Fruit fly (Drosophila melanogaster) ovary, adult (tissue): Measurements from ENCODE around the gene CG32262.

Source experiments
- CG17801 ChIP-seq: fragments of 200-800 bp; optimal IDR thresholded peaks from 2 replicates; lab custom pipeline; 2019; ENCODE audit warnings: missing biosample characterization, mild to moderate bottlenecking, missing genetic modification characterization, moderate library complexity; ENCODE audit not compliant: partially characterized antibody

The CG32262 gene

DNA sequence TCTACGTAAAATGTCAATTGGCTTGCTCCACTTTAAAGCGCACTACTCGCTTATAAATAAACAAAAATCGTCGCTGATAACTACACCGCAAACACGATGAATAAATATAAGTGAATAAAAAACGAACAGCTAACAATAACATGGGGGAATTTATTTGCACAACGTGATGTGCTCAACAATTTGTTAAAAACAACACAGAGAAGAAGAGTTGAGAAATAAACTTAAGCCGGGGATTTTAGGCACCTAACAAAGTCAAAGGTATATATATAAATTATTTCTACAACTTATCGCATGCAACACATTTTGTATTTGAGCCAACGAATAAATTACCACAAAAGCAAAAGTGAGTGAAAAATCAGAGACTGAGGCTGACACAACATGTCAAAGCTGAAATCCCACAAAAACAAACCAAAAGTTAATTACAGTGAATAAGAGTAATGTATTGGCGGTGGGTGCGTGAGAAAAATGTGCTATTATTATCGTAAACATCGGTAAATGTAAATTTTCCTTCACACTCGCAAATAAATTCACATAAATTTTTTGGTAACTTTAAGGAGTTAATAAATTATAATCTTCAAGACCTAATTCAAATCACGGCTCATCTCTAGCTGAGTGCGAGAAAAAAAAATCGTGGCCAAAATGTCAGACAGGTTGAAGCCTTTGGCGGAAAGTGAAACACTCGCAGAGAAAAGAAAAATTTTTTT, 37.6 kb downstream of the CG32262 start:
- TF ChIP-seq CG17801 (GFP tag; lab: Kevin White, UChicago), result peak; percentile 7

DNA sequence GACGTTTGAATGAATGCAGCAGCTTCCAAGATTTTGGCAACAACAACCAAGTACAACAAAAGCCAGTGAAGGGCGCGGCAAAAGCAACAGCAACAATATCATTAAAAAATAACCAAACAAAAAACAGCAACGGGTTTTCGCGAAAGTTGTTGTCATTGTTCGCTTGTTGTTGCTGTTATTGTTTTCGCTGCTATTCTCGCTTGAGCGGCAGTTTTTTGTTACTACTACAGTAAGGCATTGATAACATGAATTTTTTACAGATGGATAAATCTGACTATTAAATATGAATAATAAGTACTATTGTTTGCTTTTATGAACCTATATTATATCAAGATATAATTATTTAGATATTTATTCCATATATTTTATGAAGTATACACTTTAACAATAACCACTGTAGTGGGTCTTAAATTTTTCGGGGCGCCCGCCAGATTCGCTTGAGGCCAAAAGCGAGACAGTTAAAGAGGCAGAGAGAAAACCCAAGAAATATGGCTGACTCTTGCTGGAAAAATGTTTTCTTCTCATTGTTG, 38.5 kb downstream of the CG32262 start:
- peak; percentile 87 for TF ChIP-seq CG17801 (GFP tag; lab: Kevin White, UChicago)

DNA sequence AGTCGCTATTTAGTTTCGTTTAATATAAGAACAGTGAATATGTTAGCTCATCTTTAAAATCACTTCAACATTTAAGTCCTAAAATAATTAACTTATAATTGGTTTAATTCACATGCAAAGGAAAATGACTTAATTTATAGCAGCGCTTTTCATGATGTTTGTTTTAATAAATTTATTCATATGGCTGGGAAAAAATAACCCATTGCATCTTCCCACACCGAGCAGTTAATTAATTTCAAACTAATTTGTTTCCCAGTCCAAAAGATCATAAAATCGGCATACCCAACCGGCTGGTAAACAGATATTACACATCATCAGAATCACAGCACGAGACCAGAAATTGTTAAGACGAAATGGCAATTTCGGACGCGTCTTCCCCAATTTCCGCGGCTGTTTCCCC, 39.2 kb downstream of the CG32262 start:
- TF ChIP-seq CG17801 (GFP tag; lab: Kevin White, UChicago), result no peak

DNA sequence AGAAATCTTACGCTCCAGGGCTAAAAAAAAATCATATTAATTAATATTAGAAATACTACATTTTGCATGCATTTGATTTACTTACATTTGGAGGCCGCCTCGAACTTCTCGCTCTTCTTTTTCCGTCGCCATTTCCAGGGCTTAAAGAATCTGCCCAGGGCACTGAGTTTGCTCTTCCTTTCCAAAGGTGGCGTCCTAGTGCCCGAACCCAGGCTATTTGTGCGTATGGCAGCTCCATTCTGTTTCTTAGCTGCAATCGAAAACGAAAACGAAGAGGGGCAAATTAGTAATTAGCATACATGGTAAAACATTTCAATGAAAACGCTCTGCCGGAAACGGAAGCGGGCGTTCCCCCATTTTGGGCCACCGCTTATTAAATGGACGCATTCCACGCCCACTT, 40.8 kb downstream of the CG32262 start:
- no peak for TF ChIP-seq CG17801 (GFP tag; lab: Kevin White, UChicago)

DNA sequence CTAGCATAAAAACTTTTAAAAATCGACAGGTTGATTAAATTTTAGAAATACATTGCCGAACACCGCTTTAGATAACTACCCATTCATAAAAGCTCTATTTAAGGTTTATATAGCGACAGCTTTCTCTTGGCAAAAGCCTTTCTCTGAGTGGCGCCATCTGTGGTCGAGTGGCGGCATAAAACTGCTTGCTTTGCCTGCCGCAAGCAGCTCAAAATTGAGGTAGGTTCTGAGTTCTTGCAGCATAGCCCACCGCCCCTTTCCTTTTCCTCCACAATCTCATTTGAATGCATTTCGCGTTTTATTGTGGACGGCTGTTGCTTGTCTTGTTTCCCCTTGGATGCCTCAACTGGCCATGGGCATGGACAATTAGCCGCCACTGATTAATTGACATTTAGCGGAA, 42.2 kb downstream of the CG32262 start:
- TF ChIP-seq CG17801 (GFP tag; lab: Kevin White, UChicago), result no peak

DNA sequence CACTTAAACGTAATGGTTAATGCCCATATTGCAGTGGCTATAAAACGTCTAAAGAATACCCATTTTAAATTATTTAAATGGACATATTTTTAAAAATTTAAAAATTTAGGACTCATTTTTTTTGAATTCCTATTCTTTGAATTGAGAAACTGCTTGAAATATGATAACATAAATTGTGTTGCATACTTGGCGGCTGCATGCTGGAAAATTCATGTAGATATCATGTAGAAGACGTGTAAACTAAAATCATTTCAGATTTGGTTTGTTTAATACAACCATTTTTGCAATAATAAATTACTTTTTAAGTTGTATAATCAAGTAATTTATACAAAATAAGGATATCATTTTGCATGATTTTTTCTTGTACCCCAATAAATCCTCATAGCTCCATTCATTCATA, 43.3 kb downstream of the CG32262 start:
- no peak for TF ChIP-seq CG17801 (GFP tag; lab: Kevin White, UChicago)

DNA sequence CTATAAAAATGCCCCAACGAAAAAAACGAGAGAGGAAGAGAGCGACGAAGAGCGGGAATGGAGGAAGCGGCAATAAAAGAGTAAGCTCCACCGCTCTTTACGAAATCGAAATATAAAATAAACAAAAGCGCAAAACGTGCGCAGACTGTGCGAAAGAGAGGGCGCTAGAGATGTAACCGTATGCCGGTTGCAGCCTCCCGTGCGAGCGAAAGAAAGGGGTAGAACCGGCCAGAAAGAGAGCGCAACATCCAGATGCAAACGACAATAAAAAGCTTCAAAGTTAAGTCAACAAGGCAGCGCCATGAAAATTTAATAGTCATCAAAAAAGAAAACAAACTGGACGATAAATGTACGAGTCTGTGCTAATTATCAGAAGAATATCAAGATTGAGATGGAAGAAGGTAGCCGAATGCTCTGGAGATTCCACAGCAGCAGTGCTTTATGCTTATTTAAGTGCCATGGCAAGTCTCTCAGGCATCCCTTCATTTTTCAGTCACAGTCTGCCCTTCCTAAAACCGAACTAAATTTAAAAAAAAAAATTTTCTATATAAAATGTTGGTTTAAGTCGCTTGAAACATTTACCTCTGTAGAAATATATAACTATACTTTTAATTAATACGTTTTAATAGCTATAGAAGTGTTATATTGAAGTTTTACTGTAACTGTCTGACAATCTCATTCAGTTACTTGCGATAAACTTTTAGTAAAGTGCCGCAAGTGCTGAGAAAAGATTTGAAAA, 44.0 kb downstream of the CG32262 start:
- no peak for TF ChIP-seq CG17801 (GFP tag; lab: Kevin White, UChicago)

DNA sequence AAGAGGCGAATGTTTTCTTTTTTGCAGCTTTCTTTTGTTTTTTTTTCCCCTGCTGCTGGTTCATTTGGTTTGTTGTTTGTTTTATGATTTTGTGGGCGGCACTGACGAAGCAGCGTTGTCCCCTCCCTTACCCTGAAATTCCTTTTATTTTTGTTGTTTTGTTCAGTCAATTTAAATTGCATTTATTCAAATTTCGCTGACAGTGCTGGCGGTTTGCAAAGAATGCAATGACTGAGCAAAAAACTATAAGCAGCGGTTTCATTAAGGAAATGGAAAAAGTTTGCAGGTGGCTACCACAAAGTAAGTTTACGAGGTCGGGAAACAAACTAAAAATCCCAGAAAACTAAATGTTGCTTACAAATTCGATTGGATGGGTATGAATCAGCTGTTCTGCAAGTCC, 45.7 kb downstream of the CG32262 start:
- TF ChIP-seq CG17801 (GFP tag; lab: Kevin White, UChicago), result no peak

DNA sequence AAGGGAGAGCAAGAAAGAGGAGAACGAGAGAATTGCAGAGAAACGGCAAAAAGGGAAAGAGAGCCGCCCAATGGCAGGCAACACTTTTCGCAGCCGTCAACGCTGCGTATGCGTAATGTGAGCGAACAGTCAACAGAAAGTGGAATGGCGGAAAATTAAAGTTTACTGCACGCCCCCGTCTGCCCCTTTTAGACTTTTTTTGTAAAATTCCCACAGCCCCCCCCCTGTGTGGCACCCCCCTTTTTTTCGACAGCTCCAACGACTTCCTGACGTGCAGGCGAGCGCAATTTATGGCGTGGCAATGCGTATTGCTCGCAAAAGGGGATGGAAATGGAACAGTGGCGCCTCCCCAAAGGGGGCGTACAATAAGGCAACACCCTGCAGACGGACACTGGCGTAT, 46.7 kb downstream of the CG32262 start:
- TF ChIP-seq CG17801 (GFP tag; lab: Kevin White, UChicago), result no peak

DNA sequence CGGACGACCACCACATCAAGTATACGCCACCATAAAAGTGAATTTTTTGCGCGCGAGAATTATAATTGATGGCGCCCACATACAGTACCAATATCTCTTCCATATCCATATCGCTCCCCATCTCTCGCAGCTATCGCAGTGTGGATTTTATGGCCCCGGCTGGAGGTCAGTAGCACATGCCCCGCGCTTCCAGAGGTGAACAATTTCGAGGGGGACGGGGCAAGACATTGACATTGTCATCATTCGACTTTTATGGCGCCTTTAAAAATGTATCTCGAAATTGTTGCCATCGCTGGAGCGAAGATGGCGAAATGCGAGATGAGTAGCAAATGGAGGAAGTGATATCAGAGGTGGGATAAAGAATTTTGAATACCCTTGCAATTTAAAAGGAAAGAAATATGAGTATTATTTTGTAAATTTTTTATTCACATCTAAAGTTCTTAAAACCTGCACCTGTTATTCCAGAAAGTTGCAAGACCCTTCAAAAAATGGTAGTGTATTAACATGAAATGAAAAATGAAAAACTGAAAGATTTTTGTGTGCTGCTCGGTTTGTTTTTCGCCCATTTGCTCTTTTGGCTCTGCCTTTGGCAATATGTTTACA, 49.5 kb downstream of the CG32262 start:
- no peak for TF ChIP-seq CG17801 (GFP tag; lab: Kevin White, UChicago)
